Worm (Caenorhabditis elegans) whole organism, young adult: ENCODE results near the gene F53A9.6.

ENCODE experiments used
- C06A6.2 ChIP-seq: fragments of 200-800 bp; sonication (Bioruptor generic); conservative IDR thresholded peaks from 2 replicates; pipeline ENCODE4 v1.3.6; 2022; ENCODE audit warnings: missing genetic modification characterization, missing compliant biosample characterization
- C17E4.6 ChIP-seq: fragments of 200-800 bp; sonication (Bioruptor generic); IDR thresholded peaks from 2 replicates; pipeline ENCODE4 v1.3.6; 2022; ENCODE audit warnings: missing genetic modification reagents, missing genetic modification characterization, missing compliant biosample characterization
- F22D6.2 ChIP-seq: sonication (generic microtip); optimal IDR thresholded peaks from 2 replicates; lab custom pipeline; 2016; ENCODE audit warnings: mild to moderate bottlenecking, missing genetic modification characterization, missing compliant biosample characterization
- F39B2.1 ChIP-seq: fragments of 200-800 bp; sonication (Bioruptor generic); IDR thresholded peaks from 2 replicates; pipeline ENCODE4 v1.3.6; 2022; ENCODE audit warnings: missing genetic modification reagents, missing genetic modification characterization, missing compliant biosample characterization
- F55B11.4 ChIP-seq: sonication (generic microtip); optimal IDR thresholded peaks from 2 replicates; lab custom pipeline; 2016; ENCODE audit warnings: missing compliant biosample characterization, missing genetic modification characterization, borderline replicate concordance; ENCODE audit not compliant: insufficient read depth
- F57A8.1 ChIP-seq: fragments of 200-800 bp; sonication (Bioruptor generic); optimal IDR thresholded peaks from 2 replicates; lab custom pipeline; 2018; ENCODE audit warnings: mild to moderate bottlenecking, missing genetic modification characterization, moderate library complexity, missing compliant biosample characterization
- Y53G8AR.9 ChIP-seq: fragments of 200-800 bp; sonication (Bioruptor generic); conservative IDR thresholded peaks from 2 replicates; pipeline ENCODE4 v1.3.6; 2022; ENCODE audit warnings: missing genetic modification reagents, missing genetic modification characterization, missing compliant biosample characterization
- ama-1 ChIP-seq, 3 experiments: fragments of 150-350 bp in 1 of 3; sonication (generic microtip) in 2 of 3; optimal IDR thresholded peaks; 2 replicates each; lab custom pipeline; 2014 to 2018; ENCODE audit warnings: missing biosample characterization in 2 of 3, missing genetic modification characterization in 2 of 3, missing genetic modification reagents in 2 of 3
- aptf-3 ChIP-seq: fragments of 200-800 bp; sonication (Bioruptor generic); IDR thresholded peaks from 2 replicates; pipeline ENCODE4 v1.3.6; 2022; ENCODE audit warnings: missing genetic modification characterization, missing compliant biosample characterization
- attf-6 ChIP-seq: fragments of 200-800 bp; sonication (Bioruptor generic); IDR thresholded peaks from 2 replicates; pipeline ENCODE4 v1.3.6; 2022; ENCODE audit warnings: missing genetic modification reagents, missing genetic modification characterization, missing compliant biosample characterization
- bed-2 ChIP-seq: fragments of 200-800 bp; sonication (Bioruptor generic); IDR thresholded peaks from 2 replicates; pipeline ENCODE4 v1.3.6; 2022; ENCODE audit warnings: missing genetic modification reagents, missing genetic modification characterization, missing compliant biosample characterization
- ccch-3 ChIP-seq: fragments of 200-800 bp; sonication (Bioruptor generic); optimal IDR thresholded peaks from 2 replicates; lab custom pipeline; 2018; ENCODE audit warnings: mild to moderate bottlenecking, missing genetic modification characterization, missing compliant biosample characterization
- cebp-1 ChIP-seq, 2 experiments: fragments of 200-800 bp in 1 of 2; sonication (Bioruptor generic) in 1 of 2; sonication (generic microtip) in 1 of 2; IDR thresholded peaks in 1 of 2; optimal IDR thresholded peaks in 1 of 2; 2 replicates each; pipeline versions ENCODE4 v1.3.6 to Lab custom; 2017 to 2022; ENCODE audit warnings: missing compliant biosample characterization in 2 of 2, missing genetic modification characterization in 2 of 2, mild to moderate bottlenecking in 1 of 2, missing genetic modification reagents in 1 of 2, moderate library complexity in 1 of 2
- ceh-100 ChIP-seq: fragments of 200-800 bp; sonication (Bioruptor generic); IDR thresholded peaks from 2 replicates; pipeline ENCODE4 v1.3.6; 2022; ENCODE audit warnings: missing genetic modification reagents, missing genetic modification characterization, missing compliant biosample characterization
- ceh-79 ChIP-seq: sonication (generic microtip); optimal IDR thresholded peaks from 2 replicates; lab custom pipeline; 2017; ENCODE audit warnings: mild to moderate bottlenecking, missing genetic modification characterization, missing compliant biosample characterization
- dox-1 ChIP-seq: fragments of 200-800 bp; sonication (Bioruptor generic); IDR thresholded peaks from 2 replicates; pipeline ENCODE4 v1.3.6; 2022; ENCODE audit warnings: missing genetic modification reagents, missing genetic modification characterization, missing compliant biosample characterization
- dpl-1 ChIP-seq: fragments of 150-350 bp; optimal IDR thresholded peaks from 2 replicates; lab custom pipeline; 2014; ENCODE audit warnings: missing biosample characterization, missing genetic modification reagents, missing genetic modification characterization
- him-1 ChIP-seq: sonication (generic microtip); optimal IDR thresholded peaks from 2 replicates; lab custom pipeline; 2016; ENCODE audit warnings: missing genotype, missing genetic modification reagents, missing genetic modification characterization, missing compliant biosample characterization
- hsf-1 ChIP-seq: fragments of 200-800 bp; sonication (Bioruptor generic); IDR thresholded peaks from 2 replicates; pipeline ENCODE4 v1.3.6; 2022; ENCODE audit warnings: missing genetic modification reagents, missing genetic modification characterization, missing compliant biosample characterization
- lin-40 ChIP-seq: sonication (generic microtip); optimal IDR thresholded peaks from 2 replicates; lab custom pipeline; 2016; ENCODE audit warnings: missing genetic modification characterization, mild to moderate bottlenecking, missing compliant biosample characterization, missing genotype, missing genetic modification reagents
- lin-54 ChIP-seq: fragments of 200-800 bp; sonication (Bioruptor generic); optimal IDR thresholded peaks from 2 replicates; lab custom pipeline; 2018; ENCODE audit warnings: mild to moderate bottlenecking, missing genetic modification characterization, missing compliant biosample characterization
- mes-4 ChIP-seq: sonication (generic microtip); optimal IDR thresholded peaks from 2 replicates; lab custom pipeline; 2016; ENCODE audit warnings: missing genotype, missing genetic modification characterization, missing compliant biosample characterization
- mxl-1 ChIP-seq: sonication (generic microtip); optimal IDR thresholded peaks from 2 replicates; lab custom pipeline; 2016; ENCODE audit warnings: missing genetic modification characterization, missing compliant biosample characterization
- nfya-2 ChIP-seq: fragments of 200-800 bp; sonication (Bioruptor generic); IDR thresholded peaks from 2 replicates; pipeline ENCODE4 v1.3.6; 2022; ENCODE audit warnings: missing genetic modification reagents, missing genetic modification characterization, missing compliant biosample characterization
- nhr-80 ChIP-seq: sonication (generic microtip); optimal IDR thresholded peaks from 2 replicates; lab custom pipeline; 2016; ENCODE audit warnings: missing genetic modification characterization, missing compliant biosample characterization
- rcor-1 ChIP-seq: fragments of 200-800 bp; sonication (Bioruptor generic); IDR thresholded peaks from 2 replicates; pipeline ENCODE4 v1.3.6; 2022; ENCODE audit warnings: missing genetic modification reagents, missing genetic modification characterization, missing compliant biosample characterization
- repo-1 ChIP-seq: sonication (generic microtip); optimal IDR thresholded peaks from 2 replicates; lab custom pipeline; 2017; ENCODE audit warnings: mild to moderate bottlenecking, missing genetic modification characterization, missing compliant biosample characterization
- somi-1 ChIP-seq: fragments of 200-800 bp; sonication (Bioruptor generic); optimal IDR thresholded peaks from 2 replicates; lab custom pipeline; 2018; ENCODE audit warnings: mild to moderate bottlenecking, missing genetic modification characterization, missing compliant biosample characterization
- sptf-2 ChIP-seq: fragments of 200-800 bp; sonication (Bioruptor generic); optimal IDR thresholded peaks from 2 replicates; lab custom pipeline; 2018; ENCODE audit warnings: mild to moderate bottlenecking, missing genetic modification characterization, missing compliant biosample characterization
- unc-62 ChIP-seq: fragments of 150-350 bp; optimal IDR thresholded peaks from 2 replicates; lab custom pipeline; 2014; ENCODE audit warnings: missing biosample characterization, missing genetic modification reagents, missing genetic modification characterization
- ztf-18 ChIP-seq: sonication (generic microtip); optimal IDR thresholded peaks from 2 replicates; lab custom pipeline; 2016; ENCODE audit warnings: missing genotype, mild to moderate bottlenecking, missing genetic modification characterization, missing compliant biosample characterization
- ztf-25 ChIP-seq: fragments of 200-800 bp; sonication (Bioruptor generic); IDR thresholded peaks from 2 replicates; pipeline ENCODE4 v1.3.6; 2022; ENCODE audit warnings: missing genetic modification reagents, missing genetic modification characterization, missing compliant biosample characterization

The F53A9.6 gene

DNA sequence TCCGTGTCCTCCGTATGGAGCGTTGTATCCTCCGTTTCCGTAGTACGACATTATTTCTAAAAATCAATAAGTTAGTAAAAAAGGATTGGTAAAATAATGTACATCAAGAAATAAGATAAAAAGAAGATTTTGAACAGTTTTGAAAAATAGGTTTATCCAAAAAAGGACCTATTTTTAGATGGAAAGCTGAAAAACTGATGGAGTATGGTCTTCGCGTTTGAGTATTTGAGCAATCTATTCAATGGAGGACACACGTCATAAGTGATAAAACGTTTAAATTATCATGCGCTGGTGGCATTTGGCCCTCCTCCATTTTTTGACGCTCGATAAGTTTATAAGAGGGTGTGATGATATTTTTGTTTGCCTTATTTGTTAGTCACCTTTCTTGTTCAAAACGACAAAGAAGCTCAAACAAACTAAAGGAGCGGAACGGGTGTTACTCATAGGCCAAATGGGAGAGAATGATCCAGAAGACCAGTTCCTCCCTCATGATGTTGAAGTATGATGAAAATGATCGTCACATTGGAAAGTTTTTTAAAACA lies at the start of gene F53A9.6:
F53A9.6 (minus strand) TSS at position 51 of the 542 bp plus-strand sequence.
- no peak for TF ChIP-seq F57A8.1 (GFP tag; lab: Kevin White, UChicago)
- peak; percentile 4 for TF ChIP-seq nhr-80

DNA sequence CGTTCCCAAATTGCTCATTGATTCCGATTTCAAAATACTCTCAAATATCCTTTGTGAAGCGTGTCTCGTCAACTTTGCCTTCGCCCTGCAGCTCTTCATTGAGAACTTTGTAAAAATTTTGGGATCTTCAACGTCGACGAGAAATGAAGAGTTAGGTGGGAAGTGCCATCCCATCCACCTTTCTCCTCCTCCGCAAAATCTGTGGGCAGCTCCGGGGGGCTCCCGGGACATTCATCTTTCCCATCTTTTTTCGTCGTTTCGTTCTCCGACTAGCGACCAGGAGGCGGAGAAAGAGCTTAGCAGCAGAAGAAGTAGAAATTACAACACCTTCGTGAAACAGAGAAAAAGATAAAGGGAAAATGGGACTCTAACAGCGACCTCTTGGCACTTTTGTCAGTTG lies 49.3 kb upstream of the F53A9.6 start:
- TF ChIP-seq ama-1 (optimal IDR thresholded peaks at IDR 0.05; lab: Kevin White, UChicago), result no peak
- TF ChIP-seq ama-1 (GFP tag; optimal IDR thresholded peaks at IDR 0.05; lab: Kevin White, UChicago), result no peak
- no peak for TF ChIP-seq rcor-1 (GFP tag; lab: Robert Waterston, UW)
- no peak for TF ChIP-seq somi-1 (GFP tag; lab: Kevin White, UChicago)
- no peak for TF ChIP-seq sptf-2
- TF ChIP-seq F39B2.1, result no peak
- no peak for TF ChIP-seq dox-1 (GFP tag; lab: Robert Waterston, UW)
- no peak for TF ChIP-seq ceh-100 (GFP tag; lab: Robert Waterston, UW)
- TF ChIP-seq him-1 (tag; lab: Kevin White, UChicago), result no peak
- TF ChIP-seq Y53G8AR.9 (GFP tag; lab: Robert Waterston, UW), result no peak
- TF ChIP-seq hsf-1 (GFP tag; lab: Robert Waterston, UW), result no peak

DNA sequence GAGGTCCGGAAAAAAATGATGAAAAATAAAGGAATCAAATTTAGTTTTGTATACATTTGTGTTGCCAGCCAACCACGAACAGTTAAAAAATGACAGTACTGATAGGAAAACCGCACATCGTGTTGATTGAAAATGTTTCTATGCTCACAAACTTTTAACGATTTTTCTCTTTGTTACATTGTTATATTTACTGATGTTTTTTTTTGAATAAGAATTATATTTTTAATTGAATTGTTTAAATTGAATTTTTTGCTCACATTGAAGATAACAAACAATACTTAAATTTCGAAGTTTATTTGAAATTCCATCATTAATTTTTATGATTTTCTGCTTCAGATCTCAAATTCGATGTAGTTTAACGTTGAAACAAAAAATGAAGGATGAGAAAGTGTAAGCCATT lies 47.9 kb upstream of the F53A9.6 start, which contains the start of gene M02D8.5:
M02D8.5 (minus strand) TSS at position 101 of the 400 bp plus-strand sequence.
- TF ChIP-seq dox-1 (GFP tag; lab: Robert Waterston, UW), result no peak

DNA sequence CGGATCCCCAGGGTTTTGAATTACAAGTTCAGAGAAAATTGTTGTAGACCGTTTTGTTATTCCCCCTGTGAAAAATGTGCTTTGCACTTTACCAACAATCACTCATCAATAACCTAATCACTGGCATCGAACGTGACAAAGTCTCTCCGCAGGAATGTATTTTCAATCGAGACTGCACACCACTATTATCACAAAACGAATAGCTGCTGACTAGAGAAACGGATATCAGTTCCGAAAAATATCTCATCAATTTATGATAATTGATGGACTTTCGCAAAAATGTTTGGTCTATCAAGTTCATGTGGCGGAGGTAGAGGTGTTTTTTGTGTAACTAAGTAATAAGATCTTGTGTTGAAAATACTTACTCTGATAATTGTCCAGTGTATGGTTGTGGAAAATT lies 47.5 kb upstream of the F53A9.6 start:
- TF ChIP-seq mxl-1 (tag; lab: Kevin White, UChicago) (no peak), ceh-79 (tag; lab: Kevin White, UChicago) (no peak), F22D6.2 (tag; lab: Kevin White, UChicago) (no peak), C06A6.2 (GFP tag; lab: Robert Waterston, UW) (no peak), lin-40 (tag; lab: Kevin White, UChicago) (no peak), aptf-3 (no peak), attf-6 (no peak), F55B11.4 (tag; lab: Kevin White, UChicago) (no peak), bed-2 (no peak), C17E4.6 (GFP tag; lab: Robert Waterston, UW) (no peak), cebp-1 (GFP tag; IDR thresholded peaks at IDR 0.05; lab: Robert Waterston, UW) (no peak), cebp-1 (tag; optimal IDR thresholded peaks at IDR 0.05; lab: Kevin White, UChicago) (no peak), him-1 (tag; lab: Kevin White, UChicago) (no peak), nfya-2 (no peak), ztf-18 (no peak), ccch-3 (GFP tag; lab: Kevin White, UChicago) (no peak), ztf-25 (GFP tag; lab: Robert Waterston, UW) (no peak), unc-62 (GFP tag; lab: Kevin White, UChicago) (no peak), lin-54 (GFP tag; lab: Kevin White, UChicago) (no peak), mes-4 (tag; lab: Kevin White, UChicago) (no peak), repo-1 (tag; lab: Kevin White, UChicago) (no peak)
- TF ChIP-seq, all 124 proteins: peak for 0

DNA sequence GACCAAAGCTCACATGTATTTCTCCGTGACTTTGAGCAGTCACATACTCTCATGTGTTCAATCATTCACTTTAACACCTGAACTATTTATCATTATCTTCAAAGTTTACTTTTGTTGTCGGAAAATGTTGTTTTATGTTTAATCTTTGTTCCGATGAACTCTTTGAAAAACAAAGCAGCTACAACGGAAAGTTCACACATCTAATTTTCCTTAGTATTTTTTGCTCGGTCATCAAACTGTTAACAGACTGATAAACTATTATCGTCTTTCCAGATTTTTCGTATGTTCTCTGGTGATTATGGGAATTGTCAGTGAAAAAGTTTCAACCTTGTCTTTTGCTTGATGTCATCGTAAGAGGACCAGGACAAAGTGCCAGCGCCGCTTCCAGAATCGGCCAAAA lies 42.4 kb upstream of the F53A9.6 start:
- TF ChIP-seq nhr-80 (peak; percentile 14), bed-2 (no peak), dpl-1 (GFP tag; lab: Kevin White, UChicago) (no peak)
